Fruit fly (Drosophila melanogaster) whole organism, embryonic: ENCODE measurements around the gene yl.

Experiments used
- CG13123 ChIP-seq: fragments of 200-800 bp; sonication (Bioruptor generic); optimal IDR thresholded peaks from 2 replicates; lab custom pipeline; 2016; ENCODE audit warnings: missing biosample characterization, missing genetic modification characterization
- CG13624 ChIP-seq: fragments of 200-800 bp; sonication (Bioruptor generic); optimal IDR thresholded peaks from 2 replicates; lab custom pipeline; 2016; ENCODE audit warnings: missing biosample characterization, missing genetic modification characterization
- CG17186 ChIP-seq: fragments of 200-800 bp; sonication (Bioruptor generic); optimal IDR thresholded peaks from 3 replicates; lab custom pipeline; 2017; ENCODE audit warnings: missing biosample characterization, missing genetic modification reagents, missing genetic modification characterization
- CG17359 ChIP-seq: fragments of 200-800 bp; sonication (Bioruptor generic); optimal IDR thresholded peaks from 3 replicates; lab custom pipeline; 2018; ENCODE audit warnings: missing biosample characterization, mild to moderate bottlenecking, missing genetic modification characterization, moderate library complexity
- CG18262 ChIP-seq: fragments of 200-800 bp; optimal IDR thresholded peaks from 3 replicates; lab custom pipeline; 2019; ENCODE audit warnings: missing biosample characterization, mild to moderate bottlenecking, missing genetic modification characterization, moderate library complexity
- CG2116 ChIP-seq: fragments of 200-800 bp; sonication (Bioruptor generic); optimal IDR thresholded peaks from 3 replicates; lab custom pipeline; 2018; ENCODE audit warnings: missing biosample characterization, mild to moderate bottlenecking, missing genetic modification characterization
- CG2202 ChIP-seq: fragments of 200-800 bp; sonication (Bioruptor generic); optimal IDR thresholded peaks from 2 replicates; lab custom pipeline; 2018; ENCODE audit warnings: missing biosample characterization, mild to moderate bottlenecking, missing genetic modification characterization
- CG30403 ChIP-seq: fragments of 200-800 bp; sonication (Bioruptor generic); optimal IDR thresholded peaks from 3 replicates; lab custom pipeline; 2016; ENCODE audit warnings: missing biosample characterization, missing genetic modification characterization
- CG31224 ChIP-seq: fragments of 200-800 bp; sonication (Bioruptor generic); IDR thresholded peaks from 2 replicates; pipeline ENCODE4 v1.3.6; 2022; ENCODE audit warnings: missing biosample characterization, missing genetic modification characterization
- CG3163 ChIP-seq: fragments of 200-800 bp; sonication (Bioruptor generic); optimal IDR thresholded peaks from 3 replicates; lab custom pipeline; 2016; ENCODE audit warnings: missing biosample characterization, missing genetic modification characterization
- CG6254 ChIP-seq: fragments of 200-800 bp; sonication (Bioruptor generic); optimal IDR thresholded peaks from 3 replicates; lab custom pipeline; 2017; ENCODE audit warnings: mild to moderate bottlenecking, missing biosample characterization, missing genetic modification reagents, missing genetic modification characterization
- CHES-1-like ChIP-seq: fragments of 200-800 bp; sonication (Bioruptor generic); optimal IDR thresholded peaks from 2 replicates; lab custom pipeline; 2016; ENCODE audit warnings: missing biosample characterization, missing genetic modification characterization
- CrebB ChIP-seq: fragments of 200-800 bp; sonication (Bioruptor generic); optimal IDR thresholded peaks from 3 replicates; lab custom pipeline; 2018; ENCODE audit warnings: missing biosample characterization, mild to moderate bottlenecking, missing genetic modification characterization
- D19A ChIP-seq: fragments of 200-800 bp; optimal IDR thresholded peaks from 3 replicates; lab custom pipeline; 2019; ENCODE audit warnings: missing biosample characterization, mild to moderate bottlenecking, missing genetic modification characterization, moderate library complexity
- Deaf1 ChIP-seq: fragments of 200-800 bp; optimal IDR thresholded peaks from 3 replicates; lab custom pipeline; 2019; ENCODE audit warnings: missing biosample characterization, mild to moderate bottlenecking, missing genetic modification characterization, moderate library complexity
- Drgx ChIP-seq: fragments of 200-800 bp; sonication (Bioruptor generic); IDR thresholded peaks from 2 replicates; pipeline ENCODE4 v1.3.6; 2022; ENCODE audit warnings: missing biosample characterization, missing genetic modification characterization
- ERR ChIP-seq: fragments of 200-800 bp; sonication (Bioruptor generic); optimal IDR thresholded peaks from 2 replicates; lab custom pipeline; 2016; ENCODE audit warnings: missing biosample characterization, missing genetic modification characterization
- Ets97D ChIP-seq: fragments of 200-800 bp; sonication (Bioruptor generic); optimal IDR thresholded peaks from 3 replicates; lab custom pipeline; 2016; ENCODE audit warnings: missing biosample characterization, missing genetic modification characterization
- Fer1 ChIP-seq: fragments of 200-800 bp; sonication (Bioruptor generic); optimal IDR thresholded peaks from 2 replicates; lab custom pipeline; 2017; ENCODE audit warnings: missing biosample characterization, mild to moderate bottlenecking, missing genetic modification characterization
- Gug ChIP-seq: fragments of 200-800 bp; sonication (Bioruptor generic); IDR thresholded peaks from 4 replicates; pipeline ENCODE4 v1.3.6; 2022; ENCODE audit warnings: missing biosample characterization, missing genetic modification characterization
- Hr39 ChIP-seq: fragments of >200 bp; optimal IDR thresholded peaks from 2 replicates; lab custom pipeline; 2017
- Hr51 ChIP-seq, 2 experiments: fragments of 200-800 bp; sonication (Bioruptor generic); optimal IDR thresholded peaks; 2 replicates in 1 of 2; 3 replicates in 1 of 2; lab custom pipeline; 2016 to 2018; ENCODE audit warnings: missing biosample characterization in 2 of 2, missing genetic modification characterization in 2 of 2, mild to moderate bottlenecking in 1 of 2, moderate library complexity in 1 of 2
- Hsf ChIP-seq: fragments of 200-800 bp; sonication (Bioruptor generic); optimal IDR thresholded peaks from 3 replicates; lab custom pipeline; 2016; ENCODE audit warnings: missing biosample characterization, missing genetic modification characterization
- Jarid2 ChIP-seq: fragments of 200-800 bp; sonication (Bioruptor generic); optimal IDR thresholded peaks from 3 replicates; lab custom pipeline; 2017; ENCODE audit warnings: mild to moderate bottlenecking, missing biosample characterization, missing genetic modification reagents, missing genetic modification characterization
- Kr ChIP-seq: fragments of 200-800 bp; sonication (Bioruptor generic); optimal IDR thresholded peaks from 2 replicates; lab custom pipeline; 2017; ENCODE audit warnings: missing biosample characterization, mild to moderate bottlenecking, missing genetic modification characterization
- NC2α ChIP-seq: fragments of 200-800 bp; sonication (Bioruptor generic); optimal IDR thresholded peaks from 2 replicates; lab custom pipeline; 2016; ENCODE audit warnings: missing biosample characterization, missing genetic modification characterization
- NC2β ChIP-seq: fragments of 200-800 bp; sonication (Bioruptor generic); optimal IDR thresholded peaks from 2 replicates; lab custom pipeline; 2016; ENCODE audit warnings: missing biosample characterization, missing genetic modification characterization
- NfI ChIP-seq: fragments of 200-800 bp; sonication (Bioruptor generic); optimal IDR thresholded peaks from 3 replicates; lab custom pipeline; 2018; ENCODE audit warnings: missing biosample characterization, mild to moderate bottlenecking, missing genetic modification characterization, moderate library complexity
- Poxn ChIP-seq: fragments of 200-800 bp; sonication (Bioruptor generic); IDR thresholded peaks from 2 replicates; pipeline ENCODE4 v1.3.6; 2022; ENCODE audit warnings: missing biosample characterization, missing genetic modification characterization
- Ptx1 ChIP-seq: fragments of 200-800 bp; sonication (Bioruptor generic); IDR thresholded peaks from 2 replicates; pipeline ENCODE4 v1.3.6; 2022; ENCODE audit warnings: missing biosample characterization, missing genetic modification characterization
- Sin3A ChIP-seq: fragments of >200 bp; optimal IDR thresholded peaks from 2 replicates; lab custom pipeline; 2018
- Tbp ChIP-seq: fragments of >200 bp; optimal IDR thresholded peaks from 2 replicates; lab custom pipeline; 2018; ENCODE audit warnings: missing biosample characterization, missing genetic modification characterization
- ase ChIP-seq: fragments of 200-800 bp; sonication (Bioruptor generic); IDR thresholded peaks from 3 replicates; pipeline ENCODE4 v1.3.6; 2022; ENCODE audit warnings: missing biosample characterization, missing genetic modification characterization
- bigmax ChIP-seq: fragments of 200-800 bp; sonication (Bioruptor generic); optimal IDR thresholded peaks from 2 replicates; lab custom pipeline; 2018; ENCODE audit warnings: missing biosample characterization, mild to moderate bottlenecking, missing genetic modification characterization
- bowl ChIP-seq: fragments of 200-800 bp; sonication (Bioruptor generic); IDR thresholded peaks from 2 replicates; pipeline ENCODE4 v1.3.6; 2022; ENCODE audit warnings: missing biosample characterization, missing genetic modification characterization
- crc ChIP-seq: fragments of 200-800 bp; sonication (Bioruptor generic); optimal IDR thresholded peaks from 2 replicates; lab custom pipeline; 2016; ENCODE audit warnings: missing biosample characterization, missing genetic modification characterization
- dati ChIP-seq: fragments of 200-800 bp; sonication (Bioruptor generic); IDR thresholded peaks from 2 replicates; pipeline ENCODE4 v1.3.6; 2022; ENCODE audit warnings: missing biosample characterization, missing genetic modification characterization
- dimm ChIP-seq: fragments of 200-800 bp; sonication (Bioruptor generic); IDR thresholded peaks from 2 replicates; pipeline ENCODE4 v1.3.6; 2022; ENCODE audit warnings: missing biosample characterization, missing genetic modification characterization
- grau ChIP-seq: fragments of 200-800 bp; optimal IDR thresholded peaks from 3 replicates; lab custom pipeline; 2019; ENCODE audit warnings: missing biosample characterization, mild to moderate bottlenecking, missing genetic modification characterization, moderate library complexity
- lola ChIP-seq, 3 experiments: fragments of >200 bp in 2 of 3; fragments of 200-800 bp in 1 of 3; sonication (Bioruptor generic) in 1 of 3; optimal IDR thresholded peaks; 2 replicates each; lab custom pipeline; 2017 to 2019; ENCODE audit warnings: missing biosample characterization in 3 of 3, missing genetic modification characterization in 3 of 3, mild to moderate bottlenecking in 1 of 3, moderate library complexity in 1 of 3
- lov ChIP-seq, 2 experiments: fragments of 200-800 bp in 1 of 2; fragments of >200 bp in 1 of 2; sonication (Bioruptor generic) in 1 of 2; IDR thresholded peaks in 1 of 2; optimal IDR thresholded peaks in 1 of 2; 2 replicates in 1 of 2; 3 replicates in 1 of 2; pipeline versions ENCODE4 v1.3.6 to Lab custom; 2017 to 2022; ENCODE audit warnings: missing biosample characterization in 1 of 2, missing genetic modification characterization in 1 of 2
- luna ChIP-seq: fragments of 200-800 bp; sonication (Bioruptor generic); optimal IDR thresholded peaks from 2 replicates; lab custom pipeline; 2016; ENCODE audit warnings: missing biosample characterization, missing genetic modification characterization
- nau ChIP-seq: fragments of 200-800 bp; sonication (Bioruptor generic); optimal IDR thresholded peaks from 3 replicates; lab custom pipeline; 2017; ENCODE audit warnings: missing biosample characterization, mild to moderate bottlenecking, missing genetic modification characterization, missing genetic modification reagents
- nerfin-2 ChIP-seq: fragments of 200-800 bp; sonication (Bioruptor generic); IDR thresholded peaks from 2 replicates; pipeline ENCODE4 v1.3.6; 2022; ENCODE audit warnings: missing biosample characterization, missing genetic modification characterization; ENCODE audit not compliant: partially characterized antibody
- otp ChIP-seq: fragments of 200-800 bp; sonication (Bioruptor generic); IDR thresholded peaks from 3 replicates; pipeline ENCODE4, ENCODE4 v1.3.6; 2022; ENCODE audit warnings: missing biosample characterization, missing genetic modification characterization
- pan ChIP-seq, 4 experiments: fragments of >200 bp in 3 of 4; fragments of 200-800 bp in 1 of 4; sonication (Bioruptor generic) in 1 of 4; optimal IDR thresholded peaks in 3 of 4; IDR thresholded peaks in 1 of 4; 2 replicates each; pipeline versions ENCODE4 v1.3.6 to Lab custom; 2017 to 2022; ENCODE audit warnings: missing biosample characterization in 2 of 4, missing genetic modification characterization in 2 of 4, mixed read lengths in 1 of 4
- pnt ChIP-seq: fragments of 200-800 bp; sonication (Bioruptor generic); optimal IDR thresholded peaks from 3 replicates; lab custom pipeline; 2016; ENCODE audit warnings: missing biosample characterization, missing genetic modification characterization
- sd ChIP-seq: fragments of 200-800 bp; sonication (Bioruptor generic); optimal IDR thresholded peaks from 3 replicates; lab custom pipeline; 2018; ENCODE audit warnings: missing biosample characterization, mild to moderate bottlenecking, missing genetic modification characterization, moderate library complexity
- tin ChIP-seq: fragments of 200-800 bp; sonication (Bioruptor generic); optimal IDR thresholded peaks from 3 replicates; lab custom pipeline; 2016; ENCODE audit warnings: missing biosample characterization, missing genetic modification characterization
- tx ChIP-seq: fragments of 200-800 bp; sonication (Bioruptor generic); optimal IDR thresholded peaks from 2 replicates; lab custom pipeline; 2016; ENCODE audit warnings: missing biosample characterization, missing genetic modification characterization
- z ChIP-seq: fragments of 200-800 bp; sonication (Bioruptor generic); IDR thresholded peaks from 3 replicates; pipeline ENCODE4 v1.3.6; 2022; ENCODE audit warnings: missing biosample characterization, missing genetic modification characterization

yl gene

dm6 chrX:14169068-14169642 is 23.9 kb upstream of the yl start, which contains the start of gene CG12480 (continued):
- TF ChIP-seq CG6254 (GFP tag; lab: Kevin White, UChicago) (no peak), pnt (GFP tag; lab: Kevin White, UChicago) (no peak), Sin3A (lab: Kevin White, UChicago) (no peak), NfI (GFP tag; lab: Kevin White, UChicago) (peak; percentile 62), D19A (tag; lab: Kevin White, UChicago) (no peak), ERR (no peak), lola (GFP tag; optimal IDR thresholded peaks at IDR 0.05; lab: Kevin White, UChicago) (no peak), CG13624 (GFP tag; lab: Kevin White, UChicago) (peak; percentile 51), Fer1 (GFP tag; lab: Kevin White, UChicago) (peak; percentile 32), bowl (GFP tag; lab: Robert Waterston, UW) (no peak), nerfin-2 (GFP tag; lab: Robert Waterston, UW) (no peak), CrebB (tag; lab: Kevin White, UChicago) (peak; percentile 38), nau (GFP tag; lab: Kevin White, UChicago) (no peak), z (GFP tag; lab: Robert Waterston, UW) (no peak), Jarid2 (GFP tag; lab: Kevin White, UChicago) (no peak), dati (GFP tag; lab: Robert Waterston, UW) (no peak), crc (GFP tag; lab: Kevin White, UChicago) (no peak), CG2202 (tag; lab: Kevin White, UChicago) (no peak), CG17186 (GFP tag; lab: Kevin White, UChicago) (no peak), Drgx (0 out of 2 replicates have a peak, but pooled peaks have one; percentile 15), dimm (GFP tag; lab: Robert Waterston, UW) (no peak), CG17359 (tag; lab: Kevin White, UChicago) (peak; percentile 1), pan (optimal IDR thresholded peaks at IDR 0.05; lab: Kevin White, UChicago) (no peak), pan (GFP tag; optimal IDR thresholded peaks at IDR 0.05 in 1 of 2, IDR thresholded peaks at IDR 0.05 in 1 of 2) (peak in 1 of 2 experiments; percentile 9), CG31224 (GFP tag; lab: Robert Waterston, UW) (peak; percentile 65), luna (GFP tag; lab: Kevin White, UChicago) (no peak), CHES-1-like (GFP tag; lab: Kevin White, UChicago) (no peak), Poxn (GFP tag; lab: Robert Waterston, UW) (no peak), bigmax (no peak), otp (GFP tag; lab: Robert Waterston, UW) (no peak), CG3163 (no peak), NC2α (no peak), NC2β (no peak), sd (peak; percentile 38), Kr (no peak), tx (GFP tag; lab: Kevin White, UChicago) (no peak), CG13123 (GFP tag; lab: Kevin White, UChicago) (no peak), CG18262 (no peak), Ptx1 (GFP tag; lab: Robert Waterston, UW) (0 out of 2 replicates have a peak, but pooled peaks have one; percentile 23), Tbp (no peak), Deaf1 (peak; percentile 25), Gug (GFP tag; lab: Robert Waterston, UW) (no peak), Ets97D (no peak), grau (tag; lab: Kevin White, UChicago) (peak; percentile 73), ase (no peak), CG2116 (GFP tag; lab: Kevin White, UChicago) (no peak), Hsf (peak; percentile 33), Hr51 (GFP tag; optimal IDR thresholded peaks at IDR 0.05; lab: Kevin White, UChicago) (peak; percentile 10 to 26), lov (optimal IDR thresholded peaks at IDR 0.05; lab: Kevin White, UChicago) (no peak), lov (GFP tag; IDR thresholded peaks at IDR 0.05; lab: Robert Waterston, UW) (no peak), tin (GFP tag; lab: Kevin White, UChicago) (no peak), CG30403 (peak; percentile 40), Hr39 (no peak)
